Worm (Caenorhabditis elegans) whole organism, late embryonic: ENCODE data around the gene F59E11.2.

Source experiments
- C08G9.2 ChIP-seq: sonication (generic microtip); optimal IDR thresholded peaks from 2 replicates; lab custom pipeline; 2016; ENCODE audit warnings: mild to moderate bottlenecking, missing genetic modification characterization, moderate library complexity, missing compliant biosample characterization
- C38D4.7 ChIP-seq: fragments of 200-800 bp; sonication (Bioruptor generic); optimal IDR thresholded peaks from 2 replicates; lab custom pipeline; 2018; ENCODE audit warnings: mild to moderate bottlenecking, missing genetic modification characterization, moderate library complexity, missing compliant biosample characterization
- Y22D7AL.16 ChIP-seq: sonication (generic microtip); optimal IDR thresholded peaks from 2 replicates; lab custom pipeline; 2016; ENCODE audit warnings: missing genetic modification characterization, missing compliant biosample characterization
- ahr-1 ChIP-seq: sonication (generic microtip); optimal IDR thresholded peaks from 2 replicates; lab custom pipeline; 2016; ENCODE audit warnings: missing genetic modification characterization, missing compliant biosample characterization
- ama-1 ChIP-seq: fragments of 150-350 bp; optimal IDR thresholded peaks from 2 replicates; lab custom pipeline; 2014
- ceh-18 ChIP-seq: sonication (generic microtip); optimal IDR thresholded peaks from 2 replicates; lab custom pipeline; 2016; ENCODE audit warnings: missing genetic modification characterization, missing compliant biosample characterization
- ceh-31 ChIP-seq: sonication (generic microtip); optimal IDR thresholded peaks from 2 replicates; lab custom pipeline; 2016; ENCODE audit warnings: missing genetic modification characterization, missing compliant biosample characterization
- ceh-45 ChIP-seq: fragments of 200-800 bp; sonication (Bioruptor generic); IDR thresholded peaks from 2 replicates; pipeline ENCODE4 v1.3.6; 2022; ENCODE audit warnings: missing genetic modification reagents, missing genetic modification characterization, missing compliant biosample characterization
- ceh-48 ChIP-seq: sonication (generic microtip); optimal IDR thresholded peaks from 2 replicates; lab custom pipeline; 2016; ENCODE audit warnings: missing genetic modification characterization, inconsistent platforms, missing compliant biosample characterization
- ceh-9 ChIP-seq: sonication (generic microtip); optimal IDR thresholded peaks from 2 replicates; lab custom pipeline; 2016; ENCODE audit warnings: mild to moderate bottlenecking, missing genetic modification characterization, inconsistent platforms, missing compliant biosample characterization
- ets-4 ChIP-seq: sonication (generic microtip); optimal IDR thresholded peaks from 2 replicates; lab custom pipeline; 2016; ENCODE audit warnings: missing genetic modification characterization, missing compliant biosample characterization
- eyg-1 ChIP-seq: sonication (generic microtip); optimal IDR thresholded peaks from 2 replicates; lab custom pipeline; 2016; ENCODE audit warnings: missing genotype, missing genetic modification characterization, missing compliant biosample characterization
- fkh-6 ChIP-seq: sonication (generic microtip); optimal IDR thresholded peaks from 2 replicates; lab custom pipeline; 2016; ENCODE audit warnings: missing genetic modification characterization, missing compliant biosample characterization
- hlh-13 ChIP-seq: fragments of 200-800 bp; sonication (Bioruptor generic); optimal IDR thresholded peaks from 2 replicates; lab custom pipeline; 2018; ENCODE audit warnings: mild to moderate bottlenecking, missing genetic modification characterization, missing compliant biosample characterization
- lin-11 ChIP-seq: fragments of 200-800 bp; sonication (Bioruptor generic); optimal IDR thresholded peaks from 2 replicates; lab custom pipeline; 2018; ENCODE audit warnings: mild to moderate bottlenecking, missing genetic modification characterization, missing compliant biosample characterization
- nhr-11 ChIP-seq: fragments of 150-350 bp; optimal IDR thresholded peaks from 2 replicates; lab custom pipeline; 2014; ENCODE audit warnings: missing biosample characterization, missing genetic modification characterization
- nhr-232 ChIP-seq: sonication (generic microtip); optimal IDR thresholded peaks from 2 replicates; lab custom pipeline; 2016; ENCODE audit warnings: missing genetic modification characterization, missing compliant biosample characterization
- npax-4 ChIP-seq: sonication (generic microtip); optimal IDR thresholded peaks from 2 replicates; lab custom pipeline; 2016; ENCODE audit warnings: missing genetic modification characterization, missing compliant biosample characterization
- odd-2 ChIP-seq: sonication (generic microtip); optimal IDR thresholded peaks from 2 replicates; lab custom pipeline; 2017; ENCODE audit warnings: antibody characterized with exemption, mild to moderate bottlenecking, missing genetic modification characterization, missing compliant biosample characterization
- pat-9 ChIP-seq: fragments of 200-800 bp; sonication (Bioruptor generic); optimal IDR thresholded peaks from 2 replicates; lab custom pipeline; 2018; ENCODE audit warnings: mild to moderate bottlenecking, missing genetic modification characterization, moderate library complexity, missing compliant biosample characterization
- pha-4 ChIP-seq: fragments of 150-350 bp; optimal IDR thresholded peaks from 2 replicates; lab custom pipeline; 2018; ENCODE audit warnings: missing biosample characterization, missing genetic modification reagents, missing genetic modification characterization
- ref-2 ChIP-seq: sonication (generic microtip); optimal IDR thresholded peaks from 2 replicates; lab custom pipeline; 2016; ENCODE audit warnings: missing genetic modification characterization, missing compliant biosample characterization
- rnt-1 ChIP-seq: sonication (generic microtip); optimal IDR thresholded peaks from 2 replicates; lab custom pipeline; 2016; ENCODE audit warnings: missing genetic modification characterization, missing compliant biosample characterization
- sox-2 ChIP-seq: fragments of 200-800 bp; sonication (Bioruptor generic); IDR thresholded peaks from 2 replicates; pipeline ENCODE4 v1.3.6; 2022; ENCODE audit warnings: missing genetic modification reagents, missing genetic modification characterization, missing compliant biosample characterization
- syd-9 ChIP-seq: sonication (generic microtip); optimal IDR thresholded peaks from 2 replicates; lab custom pipeline; 2016; ENCODE audit warnings: mild to moderate bottlenecking, missing genetic modification characterization, moderate library complexity, missing compliant biosample characterization
- tbx-7 ChIP-seq: sonication (generic microtip); optimal IDR thresholded peaks from 2 replicates; lab custom pipeline; 2016; ENCODE audit warnings: missing genotype, missing genetic modification characterization, missing compliant biosample characterization
- ttx-3 ChIP-seq: sonication (generic microtip); optimal IDR thresholded peaks from 2 replicates; lab custom pipeline; 2016; ENCODE audit warnings: missing genetic modification reagents, missing genetic modification characterization, missing compliant biosample characterization
- unc-3 ChIP-seq, 2 experiments: fragments of 200-800 bp in 1 of 2; sonication (Bioruptor generic) in 1 of 2; sonication (generic microtip) in 1 of 2; conservative IDR thresholded peaks in 1 of 2; optimal IDR thresholded peaks in 1 of 2; 2 replicates each; pipeline versions ENCODE4 v1.3.6 to Lab custom; 2016 to 2022; ENCODE audit warnings: missing compliant biosample characterization in 2 of 2, missing genetic modification characterization in 2 of 2, missing genetic modification reagents in 1 of 2
- unc-55 ChIP-seq: sonication (generic microtip); optimal IDR thresholded peaks from 2 replicates; lab custom pipeline; 2017; ENCODE audit warnings: missing biosample characterization, missing genetic modification reagents, missing genetic modification characterization
- unc-86 ChIP-seq: sonication (generic microtip); optimal IDR thresholded peaks from 2 replicates; lab custom pipeline; 2016; ENCODE audit warnings: missing genetic modification characterization, missing compliant biosample characterization
- zip-5 ChIP-seq: sonication (generic microtip); optimal IDR thresholded peaks from 2 replicates; lab custom pipeline; 2016; ENCODE audit warnings: missing genetic modification characterization, missing compliant biosample characterization

Gene F59E11.2

ce11 chrV:8991679-8992078 lies 9.6 kb upstream of the F59E11.2 start, which contains the start of gene F59E11.6 (continued):
- no peak for TF ChIP-seq lin-11 (tag; lab: Kevin White, UChicago)
- TF ChIP-seq C38D4.7 (GFP tag; lab: Kevin White, UChicago), result no peak

ce11 chrV:8994272-8994671 lies 7.0 kb upstream of the F59E11.2 start:
- TF ChIP-seq sox-2 (GFP tag; lab: Robert Waterston, UW) (no peak), C08G9.2 (tag; lab: Kevin White, UChicago) (no peak), Y22D7AL.16 (no peak), unc-86 (tag; lab: Kevin White, UChicago) (no peak), pha-4 (tag; lab: Kevin White, UChicago) (no peak), unc-55 (no peak), pat-9 (tag; lab: Kevin White, UChicago) (no peak), tbx-7 (tag; lab: Kevin White, UChicago) (no peak), unc-3 (GFP tag; conservative IDR thresholded peaks at IDR 0.05; lab: Robert Waterston, UW) (no peak), unc-3 (tag; optimal IDR thresholded peaks at IDR 0.05; lab: Kevin White, UChicago) (no peak), ref-2 (tag; lab: Kevin White, UChicago) (no peak), ceh-31 (tag; lab: Kevin White, UChicago) (no peak), ama-1 (lab: Kevin White, UChicago) (no peak), syd-9 (no peak), ceh-9 (tag; lab: Kevin White, UChicago) (no peak), nhr-232 (tag; lab: Kevin White, UChicago) (no peak), ets-4 (tag; lab: Kevin White, UChicago) (no peak), hlh-13 (no peak)

- TF ChIP-seq odd-2, result no peak
- no peak for TF ChIP-seq C38D4.7 (GFP tag; lab: Kevin White, UChicago)
Observed at ce11 chrV:8994801-8995200, 6.5 kb upstream of the F59E11.2 start, which contains the start of gene F59E11.5. TSS of gene F59E11.5 (plus strand) at chrV:8995101.

ce11 chrV:9003291-9003690 lies 2.0 kb downstream of the F59E11.2 start, which contains the start of gene srx-1:
TSS of gene srx-1 (plus strand) at chrV:9003672.
- TF ChIP-seq ttx-3 (no peak), ceh-18 (tag; lab: Kevin White, UChicago) (no peak)

ce11 chrV:9005243-9005642 lies 4.0 kb downstream of the F59E11.2 start, which contains the start of gene srx-3:
TSS of gene srx-3 (plus strand) at chrV:9005543.
- TF ChIP-seq unc-3 (GFP tag; conservative IDR thresholded peaks at IDR 0.05; lab: Robert Waterston, UW) (no peak), unc-3 (tag; optimal IDR thresholded peaks at IDR 0.05; lab: Kevin White, UChicago) (no peak), rnt-1 (tag; lab: Kevin White, UChicago) (no peak), pha-4 (tag; lab: Kevin White, UChicago) (no peak), ahr-1 (tag; lab: Kevin White, UChicago) (no peak), fkh-6 (no peak), nhr-11 (no peak), syd-9 (no peak)

- TF ChIP-seq ahr-1 (tag; lab: Kevin White, UChicago) (no peak), sox-2 (GFP tag; lab: Robert Waterston, UW) (no peak), eyg-1 (tag; lab: Kevin White, UChicago) (no peak), ceh-48 (tag; lab: Kevin White, UChicago) (no peak), syd-9 (no peak), zip-5 (tag; lab: Kevin White, UChicago) (no peak), ceh-45 (GFP tag; lab: Robert Waterston, UW) (no peak), unc-3 (GFP tag; conservative IDR thresholded peaks at IDR 0.05; lab: Robert Waterston, UW) (no peak), unc-3 (tag; optimal IDR thresholded peaks at IDR 0.05; lab: Kevin White, UChicago) (no peak), odd-2 (no peak), npax-4 (tag; lab: Kevin White, UChicago) (no peak), unc-86 (tag; lab: Kevin White, UChicago) (no peak)
Observed at ce11 chrV:9009175-9009574, 7.9 kb downstream of the F59E11.2 start, which contains the start of gene srx-2. TSS of gene srx-2 (plus strand) at chrV:9009475.
